Worm (Caenorhabditis elegans): Measurements from ENCODE around the gene C32D5.4.

ce11 chrII:6309198-6309597 is 13.7 kb downstream of the C32D5.4 start, which contains the start of gene glb-10:
- no peak for TF ChIP-seq W03F9.2 (tag; optimal IDR thresholded peaks at IDR 0.05)
- no peak for TF ChIP-seq him-1 (tag; optimal IDR thresholded peaks at IDR 0.05)
- TF ChIP-seq dao-5 (tag; optimal IDR thresholded peaks at IDR 0.05): no peak

Measured in whole organism, L4/young adult.